Worm (Caenorhabditis elegans) whole organism, L4/young adult: ENCODE measurements around the gene F46G11.2.

Experiments
- W03F9.2 ChIP-seq: fragments of 150-350 bp; optimal IDR thresholded peaks from 2 replicates; lab custom pipeline; 2014; ENCODE audit warnings: missing biosample characterization, missing genetic modification characterization
- dao-5 ChIP-seq: sonication (generic microtip); optimal IDR thresholded peaks from 2 replicates; lab custom pipeline; 2016; ENCODE audit warnings: missing genotype, missing genetic modification characterization, moderate library complexity, missing compliant biosample characterization
- him-1 ChIP-seq: sonication (generic microtip); optimal IDR thresholded peaks from 2 replicates; lab custom pipeline; 2016; ENCODE audit warnings: missing genotype, missing genetic modification reagents, missing genetic modification characterization, missing compliant biosample characterization

The F46G11.2 gene

ce11 chrX:5818176-5818575, 30.2 kb downstream of the F46G11.2 start:
- TF ChIP-seq dao-5: no peak
- TF ChIP-seq W03F9.2: no peak

ce11 chrX:5819702-5820470, 31.9 kb downstream of the F46G11.2 start:
- TF ChIP-seq W03F9.2: no peak
- no peak for TF ChIP-seq dao-5
- peak; percentile 66 for TF ChIP-seq him-1 (tag; lab: Kevin White, UChicago)

- TF ChIP-seq dao-5 (no peak), W03F9.2 (no peak), him-1 (tag; lab: Kevin White, UChicago) (no peak)
Observed at ce11 chrX:5820880-5821279, 32.9 kb downstream of the F46G11.2 start.

ce11 chrX:5821842-5822241, 33.9 kb downstream of the F46G11.2 start, which contains the start of gene hbl-1:
Gene hbl-1 (plus strand): TSS chrX:5822142.
- TF ChIP-seq dao-5 (no peak), him-1 (tag; lab: Kevin White, UChicago) (no peak), W03F9.2 (no peak)

ce11 chrX:5826976-5827375, 39.0 kb downstream of the F46G11.2 start:
- TF ChIP-seq W03F9.2: no peak
- TF ChIP-seq him-1 (tag; lab: Kevin White, UChicago): no peak
- no peak for TF ChIP-seq dao-5

- TF ChIP-seq him-1 (tag; lab: Kevin White, UChicago) (no peak), dao-5 (no peak), W03F9.2 (no peak)
Observed at ce11 chrX:5828085-5828484, 40.1 kb downstream of the F46G11.2 start.

ce11 chrX:5829175-5829574, 41.2 kb downstream of the F46G11.2 start, which contains the start of gene acp-5:
Gene acp-5 (plus strand): TSS chrX:5829435.
- no peak for TF ChIP-seq dao-5
- TF ChIP-seq him-1 (tag; lab: Kevin White, UChicago): no peak
- no peak for TF ChIP-seq W03F9.2

ce11 chrX:5831827-5832226, 43.9 kb downstream of the F46G11.2 start:
- TF ChIP-seq W03F9.2 (no peak), dao-5 (no peak), him-1 (tag; lab: Kevin White, UChicago) (no peak)

ce11 chrX:5834581-5835481, 46.9 kb downstream of the F46G11.2 start, which contains the start of gene F13D11.4:
Gene F13D11.4 (minus strand): TSS chrX:5834805.
- TF ChIP-seq him-1 (tag; lab: Kevin White, UChicago) (no peak), W03F9.2 (no peak), dao-5 (no peak)

ce11 chrX:5836527-5836926, 48.6 kb downstream of the F46G11.2 start:
- TF ChIP-seq W03F9.2 (no peak), dao-5 (no peak), him-1 (tag; lab: Kevin White, UChicago) (no peak)

ce11 chrX:5837035-5837434, 49.1 kb downstream of the F46G11.2 start:
- TF ChIP-seq W03F9.2 (no peak), him-1 (tag; lab: Kevin White, UChicago) (no peak), dao-5 (no peak)

- TF ChIP-seq dao-5 (no peak), W03F9.2 (no peak), him-1 (tag; lab: Kevin White, UChicago) (no peak)
Observed at ce11 chrX:5839143-5839542, 51.2 kb downstream of the F46G11.2 start.

- TF ChIP-seq dao-5 (no peak), W03F9.2 (no peak), him-1 (tag; lab: Kevin White, UChicago) (no peak)
Observed at ce11 chrX:5839643-5840042, 51.7 kb downstream of the F46G11.2 start, which contains the start of gene dct-11. Gene dct-11 (minus strand): TSS chrX:5839778.
